Worm (Caenorhabditis elegans) whole organism, L4 larva: Measurements from ENCODE around the gene ZK822.1.
A peak's percentile ranks its signal among the peaks of the same experiment; 100 is the strongest.

Experiments used
- F26F4.8 ChIP-seq: fragments of 200-800 bp; sonication (Bioruptor generic); conservative IDR thresholded peaks from 2 replicates; pipeline ENCODE4 v1.3.6; 2022; ENCODE audit warnings: missing genetic modification characterization, missing compliant biosample characterization
- F37D6.2 ChIP-seq: sonication (generic microtip); optimal IDR thresholded peaks from 2 replicates; lab custom pipeline; 2016; ENCODE audit warnings: mild to moderate bottlenecking, missing genetic modification characterization, missing compliant biosample characterization
- F49E8.2 ChIP-seq: sonication (generic microtip); optimal IDR thresholded peaks from 2 replicates; lab custom pipeline; 2016; ENCODE audit warnings: missing compliant biosample characterization, mild to moderate bottlenecking, missing genetic modification characterization, borderline replicate concordance
- T26A8.4 ChIP-seq: fragments of 200-800 bp; sonication (Bioruptor generic); IDR thresholded peaks from 2 replicates; pipeline ENCODE4 v1.3.6; 2022; ENCODE audit warnings: missing genetic modification characterization, missing compliant biosample characterization
- Y105C5A.15 ChIP-seq: fragments of 200-800 bp; sonication (Bioruptor generic); IDR thresholded peaks from 2 replicates; pipeline ENCODE4 v1.3.6; 2022; ENCODE audit warnings: missing genetic modification characterization, missing compliant biosample characterization
- Y5F2A.4 ChIP-seq: fragments of 200-800 bp; sonication (Bioruptor generic); optimal IDR thresholded peaks from 2 replicates; lab custom pipeline; 2018; ENCODE audit warnings: mild to moderate bottlenecking, missing genetic modification characterization, missing compliant biosample characterization
- ZK337.2 ChIP-seq: fragments of 200-800 bp; sonication (Bioruptor generic); IDR thresholded peaks from 2 replicates; pipeline ENCODE4 v1.3.6; 2022; ENCODE audit warnings: missing genetic modification reagents, missing genetic modification characterization, missing compliant biosample characterization
- aha-1 ChIP-seq: fragments of 150-350 bp; peaks from one replicate; lab custom pipeline; 2014; ENCODE audit warnings: missing biosample characterization, missing genetic modification characterization
- ceh-62 ChIP-seq: sonication (generic microtip); optimal IDR thresholded peaks from 2 replicates; lab custom pipeline; 2017; ENCODE audit warnings: missing biosample characterization, missing genetic modification characterization
- daf-12 ChIP-seq: fragments of 150-350 bp; optimal IDR thresholded peaks from 2 replicates; lab custom pipeline; 2014; ENCODE audit warnings: missing biosample characterization, missing genetic modification reagents, missing genetic modification characterization
- dmd-6 ChIP-seq: fragments of 200-800 bp; sonication (Bioruptor generic); IDR thresholded peaks from 2 replicates; pipeline ENCODE4 v1.3.6; 2022; ENCODE audit warnings: missing genetic modification reagents, missing genetic modification characterization, missing compliant biosample characterization
- dmd-8 ChIP-seq: fragments of 200-800 bp; sonication (Bioruptor generic); IDR thresholded peaks from 2 replicates; pipeline ENCODE4 v1.3.6; 2022; ENCODE audit warnings: missing genetic modification characterization, missing compliant biosample characterization
- duxl-1 ChIP-seq: sonication (generic microtip); optimal IDR thresholded peaks from 2 replicates; lab custom pipeline; 2016; ENCODE audit warnings: mild to moderate bottlenecking, missing genetic modification characterization, moderate library complexity, missing compliant biosample characterization; ENCODE audit not compliant: poor library complexity
- fkh-10 ChIP-seq: fragments of 150-350 bp; optimal IDR thresholded peaks from 2 replicates; lab custom pipeline; 2014; ENCODE audit warnings: missing biosample characterization, missing genetic modification reagents, missing genetic modification characterization
- hif-1 ChIP-seq, 2 experiments: sonication (generic microtip); optimal IDR thresholded peaks; 2 replicates each; lab custom pipeline; 2016 to 2017; ENCODE audit warnings: missing compliant biosample characterization in 2 of 2, missing genetic modification characterization in 2 of 2, missing genetic modification reagents in 2 of 2, missing genotype in 2 of 2, mild to moderate bottlenecking in 1 of 2
- hlh-11 ChIP-seq: fragments of 200-800 bp; sonication (Bioruptor generic); optimal IDR thresholded peaks from 2 replicates; lab custom pipeline; 2018; ENCODE audit warnings: mild to moderate bottlenecking, missing genetic modification characterization, missing compliant biosample characterization
- hmg-1.1 ChIP-seq: fragments of 200-800 bp; sonication (Bioruptor generic); IDR thresholded peaks from 2 replicates; pipeline ENCODE4 v1.3.6; 2022; ENCODE audit warnings: missing genetic modification reagents, missing genetic modification characterization, missing compliant biosample characterization
- lim-7 ChIP-seq: fragments of 200-800 bp; sonication (Bioruptor generic); IDR thresholded peaks from 2 replicates; pipeline ENCODE4 v1.3.6; 2022; ENCODE audit warnings: missing genetic modification characterization, missing compliant biosample characterization
- lin-1 ChIP-seq: fragments of 200-800 bp; sonication (Bioruptor generic); IDR thresholded peaks from 2 replicates; pipeline ENCODE4 v1.3.6; 2022; ENCODE audit warnings: missing genetic modification reagents, missing genetic modification characterization, missing compliant biosample characterization
- lin-29 ChIP-seq: fragments of 200-800 bp; sonication (Bioruptor generic); IDR thresholded peaks from 2 replicates; pipeline ENCODE4 v1.3.6; 2022; ENCODE audit warnings: missing genetic modification reagents, missing genetic modification characterization, missing compliant biosample characterization
- lin-38 ChIP-seq: fragments of 200-800 bp; sonication (Bioruptor generic); IDR thresholded peaks from 2 replicates; pipeline ENCODE4 v1.3.6; 2022; ENCODE audit warnings: missing genetic modification reagents, missing genetic modification characterization, missing compliant biosample characterization
- lin-39 ChIP-seq: fragments of 150-350 bp; optimal IDR thresholded peaks from 2 replicates; lab custom pipeline; 2014; ENCODE audit warnings: missing biosample characterization, missing genetic modification reagents, missing genetic modification characterization
- madf-5 ChIP-seq, 2 experiments: fragments of 200-800 bp; sonication (Bioruptor generic); IDR thresholded peaks; 2 replicates each; pipeline ENCODE4 v1.3.6; 2022; ENCODE audit warnings: missing compliant biosample characterization in 2 of 2, missing genetic modification characterization in 2 of 2
- mxl-2 ChIP-seq: fragments of 200-800 bp; sonication (Bioruptor generic); conservative IDR thresholded peaks from 2 replicates; pipeline ENCODE4 v1.3.6; 2022; ENCODE audit warnings: missing genetic modification reagents, missing genetic modification characterization, missing compliant biosample characterization
- mxl-3 ChIP-seq: fragments of 200-800 bp; sonication (Bioruptor generic); optimal IDR thresholded peaks from 2 replicates; lab custom pipeline; 2018; ENCODE audit warnings: mild to moderate bottlenecking, missing genetic modification characterization, missing compliant biosample characterization
- nhr-10 ChIP-seq: fragments of 150-350 bp; optimal IDR thresholded peaks from 2 replicates; lab custom pipeline; 2014; ENCODE audit warnings: missing biosample characterization, missing genetic modification characterization
- nhr-102 ChIP-seq: sonication (generic microtip); optimal IDR thresholded peaks from 2 replicates; lab custom pipeline; 2016; ENCODE audit warnings: mild to moderate bottlenecking, missing genetic modification characterization, moderate library complexity, missing compliant biosample characterization
- nhr-111 ChIP-seq: fragments of 200-800 bp; sonication (Bioruptor generic); optimal IDR thresholded peaks from 2 replicates; lab custom pipeline; 2018; ENCODE audit warnings: mild to moderate bottlenecking, missing genetic modification characterization, missing compliant biosample characterization
- nhr-28 ChIP-seq: fragments of 150-350 bp; optimal IDR thresholded peaks from 2 replicates; lab custom pipeline; 2014; ENCODE audit warnings: missing biosample characterization, missing genetic modification characterization
- nhr-41 ChIP-seq: fragments of 200-800 bp; sonication (Bioruptor generic); IDR thresholded peaks from 2 replicates; pipeline ENCODE4 v1.3.6; 2022; ENCODE audit warnings: missing genetic modification reagents, missing genetic modification characterization, missing compliant biosample characterization
- nhr-42 ChIP-seq: fragments of 200-800 bp; sonication (Bioruptor generic); IDR thresholded peaks from 2 replicates; pipeline ENCODE4 v1.3.6; 2022; ENCODE audit warnings: missing genetic modification characterization, missing compliant biosample characterization
- nhr-48 ChIP-seq: sonication (generic microtip); optimal IDR thresholded peaks from 2 replicates; lab custom pipeline; 2016; ENCODE audit warnings: mild to moderate bottlenecking, missing genetic modification characterization, missing compliant biosample characterization
- saeg-2 ChIP-seq: fragments of 200-800 bp; sonication (Bioruptor generic); IDR thresholded peaks from 2 replicates; pipeline ENCODE4 v1.3.6; 2022; ENCODE audit warnings: missing genetic modification reagents, missing genetic modification characterization, missing compliant biosample characterization
- snpc-1.2 ChIP-seq: fragments of 200-800 bp; sonication (Bioruptor generic); IDR thresholded peaks from 2 replicates; pipeline ENCODE4 v1.3.6; 2022; ENCODE audit warnings: missing genetic modification reagents, missing genetic modification characterization, missing compliant biosample characterization
- spr-3 ChIP-seq: fragments of 200-800 bp; sonication (Bioruptor generic); optimal IDR thresholded peaks from 2 replicates; lab custom pipeline; 2018; ENCODE audit warnings: mild to moderate bottlenecking, missing genetic modification characterization, missing compliant biosample characterization
- tag-97 ChIP-seq: fragments of 200-800 bp; sonication (Bioruptor generic); IDR thresholded peaks from 2 replicates; pipeline ENCODE4 v1.3.6; 2022; ENCODE audit warnings: missing genetic modification characterization, missing compliant biosample characterization
- tra-1 ChIP-seq: fragments of 200-800 bp; sonication (Bioruptor generic); IDR thresholded peaks from 2 replicates; pipeline ENCODE4 v1.3.6; 2022; ENCODE audit warnings: missing genetic modification reagents, missing genetic modification characterization, missing compliant biosample characterization

The ZK822.1 gene

ce11 chrIV:11928388-11928787 is 6.5 kb upstream of the ZK822.1 start (continued):
- TF ChIP-seq hmg-1.1 (GFP tag; lab: Robert Waterston, UW) (peak; percentile 68), lin-29 (no peak), hlh-11 (peak; percentile 57), Y5F2A.4 (no peak), ZK337.2 (GFP tag; lab: Robert Waterston, UW) (peak; percentile 47; the same call in 1 of the 2 replicates), lim-7 (GFP tag; lab: Robert Waterston, UW) (peak; percentile 73), Y105C5A.15 (GFP tag; lab: Robert Waterston, UW) (no peak), daf-12 (tag; lab: Kevin White, UChicago) (no peak), lin-39 (tag; lab: Kevin White, UChicago) (no peak), nhr-41 (GFP tag; lab: Robert Waterston, UW) (0 out of 2 replicates have a peak, but pooled peaks have one; percentile 38), ceh-62 (tag; lab: Kevin White, UChicago) (no peak), nhr-42 (GFP tag; lab: Robert Waterston, UW) (peak; percentile 70; the same call in 1 of the 2 replicates), saeg-2 (GFP tag; lab: Robert Waterston, UW) (peak; percentile 76; the same call in 1 of the 2 replicates), nhr-10 (tag; lab: Kevin White, UChicago) (no peak), dmd-6 (GFP tag; lab: Robert Waterston, UW) (peak; percentile 74), nhr-102 (tag; lab: Kevin White, UChicago) (peak; percentile 21), tag-97 (GFP tag; lab: Robert Waterston, UW) (no peak), hif-1 (tag; optimal IDR thresholded peaks at IDR 0.05; lab: Kevin White, UChicago) (no peak), lin-38 (GFP tag; lab: Robert Waterston, UW) (no peak; the same call in 1 of the 2 replicates), dmd-8 (peak; percentile 87; the same call in 1 of the 2 replicates), aha-1 (tag; lab: Kevin White, UChicago) (peak; percentile 96), tra-1 (GFP tag; lab: Robert Waterston, UW) (0 out of 2 replicates have a peak, but pooled peaks have one; percentile 33), F49E8.2 (peak; percentile 34), lin-1 (GFP tag; lab: Robert Waterston, UW) (0 out of 2 replicates have a peak, but pooled peaks have one; percentile 53), nhr-48 (tag; lab: Kevin White, UChicago) (peak; percentile 6), T26A8.4 (GFP tag; lab: Robert Waterston, UW) (peak; percentile 56), madf-5 (GFP tag; IDR thresholded peaks at IDR 0.05; lab: Robert Waterston, UW) (no peak), F26F4.8 (GFP tag; lab: Robert Waterston, UW) (peak; percentile 59; the same call in 1 of the 2 replicates), F37D6.2 (tag; lab: Kevin White, UChicago) (no peak), spr-3 (GFP tag; lab: Kevin White, UChicago) (no peak), mxl-2 (GFP tag; lab: Robert Waterston, UW) (no peak), nhr-28 (tag; lab: Kevin White, UChicago) (peak; percentile 40), mxl-3 (GFP tag; lab: Kevin White, UChicago) (peak; percentile 53), snpc-1.2 (GFP tag; lab: Robert Waterston, UW) (peak; percentile 91), fkh-10 (GFP tag; lab: Kevin White, UChicago) (no peak)

ce11 chrIV:11925346-11926075 is 3.6 kb upstream of the ZK822.1 start, which contains the start of the genes srlf-33 and srlf-32:
TSS of gene srlf-33 (minus strand) at chrIV:11925446.
TSS of gene srlf-32 (plus strand) at chrIV:11926025.
- TF ChIP-seq aha-1 (tag; lab: Kevin White, UChicago) (peak; percentile 63), nhr-111 (no peak), duxl-1 (no peak)
